Fruit fly (Drosophila melanogaster) whole organism, pupa: Measurements from ENCODE around the gene kmr.

ENCODE experiments used
- CG10348 ChIP-seq: fragments of 200-800 bp; sonication (Bioruptor generic); IDR thresholded peaks from 2 replicates; pipeline ENCODE4 v1.3.6; 2022; ENCODE audit warnings: missing biosample characterization, missing genetic modification characterization
- CG12605 ChIP-seq: fragments of 200-800 bp; sonication (Bioruptor generic); IDR thresholded peaks from 2 replicates; pipeline ENCODE4 v1.3.6; 2022; ENCODE audit warnings: missing biosample characterization, missing genetic modification characterization
- CG13204 ChIP-seq: fragments of 200-800 bp; sonication (Bioruptor generic); optimal IDR thresholded peaks from 2 replicates; lab custom pipeline; 2018; ENCODE audit warnings: missing biosample characterization, mild to moderate bottlenecking, missing genetic modification characterization, moderate library complexity
- CG14655 ChIP-seq: fragments of 200-800 bp; sonication (Bioruptor generic); optimal IDR thresholded peaks from 3 replicates; lab custom pipeline; 2017; ENCODE audit warnings: mild to moderate bottlenecking, missing biosample characterization, missing genetic modification reagents, missing genetic modification characterization
- CG15710 ChIP-seq: fragments of 200-800 bp; sonication (Bioruptor generic); optimal IDR thresholded peaks from 2 replicates; lab custom pipeline; 2018; ENCODE audit warnings: missing biosample characterization, mild to moderate bottlenecking, missing genetic modification characterization, moderate library complexity
- CG17806 ChIP-seq: fragments of 200-800 bp; sonication (Bioruptor generic); optimal IDR thresholded peaks from 2 replicates; lab custom pipeline; 2018; ENCODE audit warnings: missing biosample characterization, mild to moderate bottlenecking, missing genetic modification characterization, moderate library complexity
- CG32121 ChIP-seq: fragments of 200-800 bp; sonication (Bioruptor generic); IDR thresholded peaks from 2 replicates; pipeline ENCODE4 v1.3.6; 2022; ENCODE audit warnings: missing biosample characterization, missing genetic modification characterization
- CG34367 ChIP-seq: fragments of 200-800 bp; sonication (Bioruptor generic); optimal IDR thresholded peaks from 2 replicates; lab custom pipeline; 2018; ENCODE audit warnings: missing biosample characterization, mild to moderate bottlenecking, missing genetic modification characterization
- CG4496 ChIP-seq: fragments of 200-800 bp; sonication (Bioruptor generic); IDR thresholded peaks from 3 replicates; pipeline ENCODE4 v1.3.6; 2022; ENCODE audit warnings: missing biosample characterization, missing genetic modification characterization
- CG8159 ChIP-seq: fragments of 200-800 bp; sonication (Bioruptor generic); optimal IDR thresholded peaks from 3 replicates; lab custom pipeline; 2018; ENCODE audit warnings: missing biosample characterization, mild to moderate bottlenecking, missing genetic modification characterization, moderate library complexity
- CG8301 ChIP-seq: fragments of 200-800 bp; sonication (Bioruptor generic); optimal IDR thresholded peaks from 2 replicates; lab custom pipeline; 2018; ENCODE audit warnings: missing biosample characterization, mild to moderate bottlenecking, missing genetic modification characterization
- CG9948 ChIP-seq: fragments of 200-800 bp; sonication (Bioruptor generic); optimal IDR thresholded peaks from 2 replicates; lab custom pipeline; 2018; ENCODE audit warnings: missing biosample characterization, mild to moderate bottlenecking, missing genetic modification characterization, moderate library complexity
- D1 ChIP-seq: fragments of 200-800 bp; sonication (Bioruptor generic); optimal IDR thresholded peaks from 2 replicates; lab custom pipeline; 2018; ENCODE audit warnings: missing biosample characterization, mild to moderate bottlenecking, missing genetic modification characterization, moderate library complexity
- EcR ChIP-seq: fragments of 200-800 bp; sonication (Bioruptor generic); optimal IDR thresholded peaks from 3 replicates; lab custom pipeline; 2019; ENCODE audit warnings: missing biosample characterization, missing genetic modification characterization, mild to moderate bottlenecking, moderate library complexity, missing genetic modification reagents
- Ets98B ChIP-seq: fragments of 200-800 bp; sonication (Bioruptor generic); IDR thresholded peaks from 2 replicates; pipeline ENCODE4 v1.3.6; 2022; ENCODE audit warnings: missing biosample characterization, missing genetic modification characterization
- Pif1A ChIP-seq: fragments of 200-800 bp; sonication (Bioruptor generic); optimal IDR thresholded peaks from 3 replicates; lab custom pipeline; 2016; ENCODE audit warnings: missing biosample characterization, missing genetic modification characterization
- Pif1B ChIP-seq: fragments of 200-800 bp; sonication (Bioruptor generic); optimal IDR thresholded peaks from 3 replicates; lab custom pipeline; 2016; ENCODE audit warnings: missing biosample characterization, missing genetic modification characterization
- Snoo ChIP-seq: fragments of 200-800 bp; sonication (Bioruptor generic); optimal IDR thresholded peaks from 3 replicates; lab custom pipeline; 2017; ENCODE audit warnings: missing biosample characterization, mild to moderate bottlenecking, missing genetic modification characterization, inconsistent platforms
- fd96Ca ChIP-seq: fragments of 200-800 bp; sonication (Bioruptor generic); IDR thresholded peaks from 3 replicates; pipeline ENCODE4 v1.3.6; 2022; ENCODE audit warnings: missing biosample characterization, missing genetic modification characterization
- gl ChIP-seq: fragments of 200-800 bp; sonication (Bioruptor generic); optimal IDR thresholded peaks from 2 replicates; lab custom pipeline; 2018; ENCODE audit warnings: missing biosample characterization, mild to moderate bottlenecking, missing genetic modification characterization
- rn ChIP-seq: fragments of 200-800 bp; sonication (Bioruptor generic); IDR thresholded peaks from 2 replicates; pipeline ENCODE4 v1.3.6; 2022; ENCODE audit warnings: missing biosample characterization, missing genetic modification characterization

kmr gene

DNA sequence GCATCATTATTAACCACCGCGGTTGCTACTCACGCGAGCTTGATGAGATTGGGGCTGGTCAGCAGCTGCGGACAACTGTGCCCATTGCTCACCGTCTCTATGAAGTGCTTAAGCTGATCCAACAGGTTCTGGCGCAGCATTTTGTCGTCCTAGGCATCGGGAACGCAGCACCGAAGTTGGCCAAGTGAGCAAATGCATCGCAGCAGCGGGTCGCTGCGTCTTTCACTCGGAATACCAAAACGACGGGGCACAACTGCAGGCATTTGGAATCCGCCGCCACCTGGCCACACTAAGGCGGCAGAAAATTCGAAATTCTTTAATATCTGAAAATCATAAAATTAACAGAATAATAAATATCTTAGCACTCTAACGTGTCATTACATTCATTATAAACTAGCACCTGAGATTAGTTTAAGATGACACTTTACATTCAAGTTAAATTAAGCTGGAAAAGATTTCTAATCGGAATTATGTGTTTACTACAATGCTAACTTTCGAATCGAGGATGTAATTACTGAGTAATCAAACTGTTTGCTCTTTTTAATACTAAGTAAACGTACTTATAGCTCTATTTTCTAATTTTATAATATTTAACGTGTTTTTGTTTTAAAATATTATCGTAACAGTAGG, 31.9 kb upstream of the kmr start:
- TF ChIP-seq CG15710 (tag; lab: Kevin White, UChicago) (no peak), CG9948 (tag; lab: Kevin White, UChicago) (no peak), gl (tag; lab: Kevin White, UChicago) (no peak), Pif1B (GFP tag; lab: Kevin White, UChicago) (no peak), CG10348 (GFP tag; lab: Robert Waterston, UW) (no peak), CG17806 (tag; lab: Kevin White, UChicago) (no peak), CG4496 (GFP tag; lab: Robert Waterston, UW) (no peak), D1 (no peak), CG14655 (no peak), EcR (no peak), fd96Ca (GFP tag; lab: Robert Waterston, UW) (no peak), Pif1A (GFP tag; lab: Kevin White, UChicago) (no peak), CG13204 (GFP tag; lab: Kevin White, UChicago) (no peak), rn (GFP tag; lab: Robert Waterston, UW) (no peak), CG8301 (tag; lab: Kevin White, UChicago) (no peak), Ets98B (no peak)

DNA sequence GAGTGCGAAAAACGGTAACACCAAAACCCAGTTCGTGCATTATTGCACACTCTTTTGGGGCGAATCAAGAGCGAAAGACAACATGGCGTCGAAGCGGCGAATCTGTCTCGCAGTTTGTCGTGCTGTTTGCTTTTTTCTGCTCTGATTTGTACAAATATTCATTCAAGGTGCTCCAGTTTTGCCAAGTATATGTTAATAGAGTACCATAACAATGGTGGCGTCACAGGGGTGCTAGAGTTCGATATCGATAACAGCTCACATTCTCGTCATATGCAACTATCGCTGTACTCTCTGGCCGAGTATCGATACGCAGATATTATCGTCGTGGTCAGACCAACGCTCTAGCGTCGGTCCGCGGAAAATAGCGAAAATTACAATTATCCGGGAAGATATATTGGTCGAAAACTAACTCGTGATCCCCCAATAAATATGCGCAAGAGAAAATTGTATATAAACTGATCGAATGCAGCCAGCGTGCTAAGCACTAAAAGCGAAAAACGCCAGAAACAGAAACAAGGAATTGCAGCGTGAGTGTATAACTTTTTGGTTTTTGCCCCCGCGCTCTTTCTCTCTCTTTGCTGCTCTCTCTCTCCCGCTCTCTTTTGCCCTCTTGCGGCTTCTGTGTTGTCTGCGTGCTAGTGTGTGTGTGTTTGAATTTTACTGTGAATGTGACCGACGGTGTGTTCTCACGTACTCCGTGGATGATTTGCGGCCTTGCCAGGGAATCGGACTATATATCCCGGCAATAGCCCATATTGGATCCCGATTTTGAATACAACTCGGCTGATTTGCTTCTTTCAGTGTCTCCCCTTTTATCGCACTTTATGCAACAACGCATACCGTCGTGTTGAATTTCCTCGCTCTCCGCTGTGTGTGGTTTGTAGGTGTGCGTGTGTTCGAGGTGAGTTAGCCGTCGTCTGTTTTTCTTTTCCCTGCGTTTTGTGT, 31.1 kb upstream of the kmr start, which contains the start of gene flfl:
Gene flfl, plus strand, starts transcription at position 298 of the 945 bp plus-strand sequence.
- TF ChIP-seq D1 (no peak), CG8159 (peak; percentile 13), gl (tag; lab: Kevin White, UChicago) (peak; percentile 19), CG17806 (tag; lab: Kevin White, UChicago) (no peak), CG32121 (no peak), Ets98B (no peak), Pif1A (GFP tag; lab: Kevin White, UChicago) (no peak), EcR (peak; percentile 34)

DNA sequence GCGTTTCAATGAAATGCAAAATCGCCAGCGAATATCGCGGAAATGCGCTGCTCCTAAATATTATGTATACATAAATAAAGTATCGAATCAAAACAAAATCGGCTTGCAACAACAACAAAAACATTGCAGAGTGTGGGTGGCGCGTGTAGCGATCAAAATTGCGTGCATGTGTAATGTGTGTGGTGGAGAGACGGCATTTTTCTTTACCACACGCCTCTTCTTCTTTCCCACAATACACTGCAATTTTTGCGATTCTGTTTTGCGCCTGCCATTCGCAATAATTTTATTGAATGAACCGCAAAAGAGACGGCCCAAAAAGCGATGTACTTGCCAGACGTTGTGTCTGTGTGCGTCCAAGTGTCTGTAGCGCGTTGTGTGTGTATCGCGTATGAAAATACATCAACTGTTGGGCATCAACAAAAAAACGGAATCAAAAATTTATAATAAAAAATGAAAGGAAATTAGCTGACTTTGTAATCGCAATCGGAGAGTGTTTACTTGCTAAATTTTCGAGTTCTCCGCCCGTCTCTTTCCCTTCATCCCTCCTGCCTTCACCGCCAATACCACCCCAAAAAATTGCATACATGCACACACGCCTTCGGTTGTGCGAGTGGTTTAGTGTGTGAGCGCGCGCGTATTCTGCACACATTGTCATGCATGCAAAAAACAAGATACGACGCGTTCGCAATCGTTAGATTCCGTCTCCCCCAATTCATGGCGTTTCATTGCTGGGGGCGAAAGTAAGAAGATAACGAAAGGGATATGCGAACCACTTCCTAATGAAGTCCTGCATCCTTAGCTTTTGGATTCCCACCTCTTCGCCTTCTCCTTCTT, 30.2 kb upstream of the kmr start:
- TF ChIP-seq Pif1A (GFP tag; lab: Kevin White, UChicago) (no peak), Pif1B (GFP tag; lab: Kevin White, UChicago) (peak; percentile 21), CG14655 (no peak), CG8301 (tag; lab: Kevin White, UChicago) (no peak), CG8159 (peak; percentile 2)
- TF ChIP-seq, all 21 proteins: peak for 2

DNA sequence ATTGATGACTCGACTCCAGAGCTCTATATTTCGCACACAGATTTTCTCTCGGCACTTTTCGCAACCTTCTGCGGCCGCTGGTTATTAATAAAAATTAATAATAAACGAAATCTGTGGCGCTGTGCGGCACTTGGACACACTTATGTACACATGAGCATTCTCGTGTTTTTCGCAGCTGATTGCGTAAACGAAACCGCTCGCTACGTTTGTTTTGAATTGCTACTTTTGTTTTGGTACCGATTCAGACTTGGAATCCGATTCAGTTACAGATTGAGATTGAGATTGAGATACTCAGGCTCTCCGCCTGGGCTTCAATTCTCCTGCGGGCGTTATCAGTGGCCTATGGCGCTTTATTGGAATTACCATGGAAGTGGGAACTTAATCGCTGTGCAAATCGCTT, 29.0 kb upstream of the kmr start:
- TF ChIP-seq Snoo (no peak), CG17806 (tag; lab: Kevin White, UChicago) (no peak), fd96Ca (GFP tag; lab: Robert Waterston, UW) (no peak), CG32121 (no peak), EcR (no peak)

DNA sequence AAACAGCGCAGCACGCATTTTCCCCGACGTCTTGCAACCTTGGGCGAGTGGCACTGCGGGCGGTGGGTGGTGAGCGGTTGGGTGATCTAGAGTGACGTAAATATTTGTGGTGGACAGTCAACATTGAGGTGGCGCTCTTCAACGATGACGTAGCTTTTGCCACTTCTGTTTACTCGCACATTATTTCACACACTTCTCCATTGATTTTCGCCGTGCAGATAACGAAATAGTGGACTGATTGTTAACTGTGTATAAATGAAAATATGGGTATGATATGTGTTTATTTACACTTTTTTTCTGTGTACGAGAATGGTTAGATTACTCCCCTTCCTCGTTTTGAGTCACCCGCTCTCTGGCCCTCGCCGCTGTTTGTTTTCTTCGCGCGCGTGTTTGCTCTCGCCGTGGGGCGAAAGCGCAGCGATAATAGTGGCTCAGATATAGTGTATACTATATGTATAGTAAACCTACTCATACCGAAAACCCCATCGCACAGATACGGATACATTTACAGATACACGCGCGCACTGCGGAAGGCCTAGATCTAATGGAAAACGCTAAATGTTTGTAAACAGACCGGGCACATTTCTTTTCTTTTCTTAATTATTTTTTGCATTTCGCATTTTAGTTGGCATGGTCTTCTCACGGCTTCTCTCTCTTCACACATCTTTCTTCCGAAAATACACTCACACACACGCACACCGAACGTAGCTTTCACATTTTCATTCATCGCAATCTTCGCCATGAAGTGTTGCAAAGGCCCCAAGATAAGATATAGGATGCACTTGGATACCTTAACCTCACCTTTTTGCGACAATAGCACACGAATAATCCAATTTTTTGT, 28.4 kb upstream of the kmr start, which contains the start of gene omd:
Gene omd, minus strand, starts transcription at position 840 of the 841 bp plus-strand sequence.
- TF ChIP-seq D1 (no peak), Pif1B (GFP tag; lab: Kevin White, UChicago) (no peak), CG34367 (peak; percentile 12), CG4496 (GFP tag; lab: Robert Waterston, UW) (peak; percentile 59; the same call in 1 of the 3 replicates), CG8301 (tag; lab: Kevin White, UChicago) (no peak), fd96Ca (GFP tag; lab: Robert Waterston, UW) (peak; percentile 67; the same call in 1 of the 3 replicates), Pif1A (GFP tag; lab: Kevin White, UChicago) (peak; percentile 17), Ets98B (peak; percentile 54; the same call in 1 of the 2 replicates), EcR (no peak), CG32121 (peak; percentile 23; the same call in 1 of the 2 replicates)

DNA sequence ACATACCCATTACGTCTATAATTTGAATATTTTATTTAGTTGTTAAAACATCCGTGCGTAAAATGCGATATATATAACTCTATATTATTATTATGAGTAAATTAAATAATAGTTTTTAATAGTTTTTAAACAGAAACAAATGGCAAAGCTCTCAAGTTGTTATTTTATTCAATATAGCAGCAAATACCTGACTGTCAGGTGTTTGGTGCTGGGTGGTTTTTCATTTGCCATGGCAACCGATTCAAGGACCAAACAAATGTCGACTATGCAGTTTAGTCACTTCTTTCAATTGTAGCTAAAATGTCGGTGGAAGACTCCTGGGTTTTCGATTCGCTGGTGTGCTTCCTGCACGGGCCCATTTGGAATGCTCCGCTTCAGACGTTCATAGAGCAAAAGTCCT, 21.3 kb upstream of the kmr start, which contains the start of gene CG14367:
Gene CG14367, plus strand, starts transcription at position 301 of the 400 bp plus-strand sequence.
- TF ChIP-seq CG8301 (tag; lab: Kevin White, UChicago) (no peak), Pif1A (GFP tag; lab: Kevin White, UChicago) (no peak), CG10348 (GFP tag; lab: Robert Waterston, UW) (no peak), Pif1B (GFP tag; lab: Kevin White, UChicago) (no peak), CG34367 (no peak), CG14655 (no peak), rn (GFP tag; lab: Robert Waterston, UW) (no peak), Snoo (no peak), gl (tag; lab: Kevin White, UChicago) (no peak), CG4496 (GFP tag; lab: Robert Waterston, UW) (no peak), Ets98B (no peak), fd96Ca (GFP tag; lab: Robert Waterston, UW) (no peak), D1 (no peak), EcR (no peak), CG12605 (GFP tag; lab: Robert Waterston, UW) (no peak), CG9948 (tag; lab: Kevin White, UChicago) (no peak), CG32121 (no peak), CG8159 (no peak), CG13204 (GFP tag; lab: Kevin White, UChicago) (no peak)
